Fruit fly (Drosophila melanogaster): ENCODE results near the gene CG32457.

DNA sequence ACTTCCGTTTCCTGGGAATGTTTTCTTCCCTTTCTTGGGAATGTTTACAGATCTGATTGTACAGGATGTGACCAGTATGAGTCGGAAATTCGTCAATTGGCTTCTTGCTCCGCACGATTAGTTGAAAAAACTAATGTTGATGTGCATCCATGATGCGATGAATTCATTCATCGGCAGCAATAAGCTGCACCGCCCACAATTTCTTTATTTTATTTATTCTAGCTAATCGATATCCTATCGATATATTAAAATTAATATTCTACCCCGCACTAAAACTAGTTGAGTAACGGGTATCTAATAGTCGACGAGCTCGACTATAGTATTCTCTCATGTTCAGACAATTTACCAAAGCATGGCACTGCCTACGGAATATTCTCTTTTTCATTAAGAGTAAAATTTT lies 33.8 kb downstream of the CG32457 start:
- TF ChIP-seq EcR (GFP tag; optimal IDR thresholded peaks at IDR 0.05), result no peak
- no peak for TF ChIP-seq psq (optimal IDR thresholded peaks at IDR 0.05)

Measured in whole organism.